Fruit fly (Drosophila melanogaster) whole organism, embryonic: ENCODE measurements around the gene Arl5.

Experiments used
- Bgb ChIP-seq: fragments of 200-800 bp; sonication (Bioruptor generic); IDR thresholded peaks from 2 replicates; pipeline ENCODE4 v1.3.6; 2022; ENCODE audit warnings: missing biosample characterization, missing genetic modification characterization; ENCODE audit not compliant: partially characterized antibody
- CG10431 ChIP-seq: fragments of 200-800 bp; sonication (Bioruptor generic); optimal IDR thresholded peaks from 3 replicates; lab custom pipeline; 2018; ENCODE audit warnings: missing biosample characterization, mild to moderate bottlenecking, missing genetic modification characterization
- CG11085 ChIP-seq: fragments of 200-800 bp; sonication (Bioruptor generic); IDR thresholded peaks from 2 replicates; pipeline ENCODE4 v1.3.6; 2022; ENCODE audit warnings: missing biosample characterization, missing genetic modification characterization
- CG11723 ChIP-seq: fragments of 200-800 bp; sonication (Bioruptor generic); optimal IDR thresholded peaks from 2 replicates; lab custom pipeline; 2017; ENCODE audit warnings: missing biosample characterization, mild to moderate bottlenecking, missing genetic modification characterization
- CG14710 ChIP-seq: fragments of 200-800 bp; sonication (Bioruptor generic); optimal IDR thresholded peaks from 3 replicates; lab custom pipeline; 2019; ENCODE audit warnings: missing biosample characterization, mild to moderate bottlenecking, missing genetic modification characterization, moderate library complexity
- CG15073 ChIP-seq: fragments of 200-800 bp; sonication (Bioruptor generic); optimal IDR thresholded peaks from 2 replicates; lab custom pipeline; 2016; ENCODE audit warnings: missing biosample characterization, missing genetic modification characterization
- CG1647 ChIP-seq: fragments of 200-800 bp; sonication (Bioruptor generic); optimal IDR thresholded peaks from 3 replicates; lab custom pipeline; 2016; ENCODE audit warnings: missing biosample characterization, missing genetic modification characterization
- CG17359 ChIP-seq: fragments of 200-800 bp; sonication (Bioruptor generic); optimal IDR thresholded peaks from 3 replicates; lab custom pipeline; 2018; ENCODE audit warnings: missing biosample characterization, mild to moderate bottlenecking, missing genetic modification characterization, moderate library complexity
- CG17385 ChIP-seq: fragments of 200-800 bp; sonication (Bioruptor generic); optimal IDR thresholded peaks from 3 replicates; lab custom pipeline; 2018; ENCODE audit warnings: missing biosample characterization, mild to moderate bottlenecking, missing genetic modification characterization
- CG17568 ChIP-seq: fragments of 200-800 bp; sonication (Bioruptor generic); optimal IDR thresholded peaks from 2 replicates; lab custom pipeline; 2018; ENCODE audit warnings: missing biosample characterization, mild to moderate bottlenecking, missing genetic modification characterization, moderate library complexity
- CG17829 ChIP-seq: fragments of 200-800 bp; optimal IDR thresholded peaks from 2 replicates; lab custom pipeline; 2019; ENCODE audit warnings: missing biosample characterization, mild to moderate bottlenecking, missing genetic modification characterization, moderate library complexity
- CG3065 ChIP-seq: fragments of 200-800 bp; sonication (Bioruptor generic); optimal IDR thresholded peaks from 2 replicates; lab custom pipeline; 2016; ENCODE audit warnings: missing biosample characterization, missing genetic modification characterization
- CG31388 ChIP-seq: fragments of 200-800 bp; sonication (Bioruptor generic); optimal IDR thresholded peaks from 2 replicates; lab custom pipeline; 2016; ENCODE audit warnings: missing biosample characterization, missing genetic modification characterization
- CG31441 ChIP-seq: fragments of 200-800 bp; sonication (Bioruptor generic); IDR thresholded peaks from 2 replicates; pipeline ENCODE4 v1.3.6; 2022; ENCODE audit warnings: missing biosample characterization, missing genetic modification characterization
- CG3847 ChIP-seq: fragments of 200-800 bp; sonication (Bioruptor generic); IDR thresholded peaks from 2 replicates; pipeline ENCODE4 v1.3.6; 2022; ENCODE audit warnings: missing biosample characterization, missing genetic modification characterization
- CG4730 ChIP-seq: fragments of 200-800 bp; sonication (Bioruptor generic); IDR thresholded peaks from 2 replicates; pipeline ENCODE4 v1.3.6; 2022; ENCODE audit warnings: missing biosample characterization, missing genetic modification characterization
- CG7271 ChIP-seq: fragments of 200-800 bp; sonication (Bioruptor generic); optimal IDR thresholded peaks from 2 replicates; lab custom pipeline; 2018; ENCODE audit warnings: missing biosample characterization, mild to moderate bottlenecking, missing genetic modification characterization, moderate library complexity
- CG7928 ChIP-seq: fragments of 200-800 bp; sonication (Bioruptor generic); optimal IDR thresholded peaks from 2 replicates; lab custom pipeline; 2017; ENCODE audit warnings: missing biosample characterization, mild to moderate bottlenecking, missing genetic modification characterization
- CG7987 ChIP-seq: fragments of 200-800 bp; sonication (Bioruptor generic); optimal IDR thresholded peaks from 2 replicates; lab custom pipeline; 2018; ENCODE audit warnings: missing biosample characterization, mild to moderate bottlenecking, missing genetic modification characterization, moderate library complexity
- CG8924 ChIP-seq: fragments of 200-800 bp; optimal IDR thresholded peaks from 3 replicates; lab custom pipeline; 2019; ENCODE audit warnings: missing biosample characterization, mild to moderate bottlenecking, missing genetic modification characterization, moderate library complexity
- CG9817 ChIP-seq: fragments of 200-800 bp; sonication (Bioruptor generic); optimal IDR thresholded peaks from 2 replicates; lab custom pipeline; 2018; ENCODE audit warnings: missing biosample characterization, mild to moderate bottlenecking, missing genetic modification characterization, moderate library complexity
- E2f1 ChIP-seq: fragments of 200-800 bp; sonication (Bioruptor generic); IDR thresholded peaks from 2 replicates; pipeline ENCODE4 v1.3.6; 2022; ENCODE audit warnings: missing biosample characterization, missing genetic modification characterization
- GATAe ChIP-seq: fragments of 200-800 bp; sonication (Bioruptor generic); conservative IDR thresholded peaks from 2 replicates; pipeline ENCODE4 v1.3.6; 2022; ENCODE audit warnings: missing biosample characterization, missing genetic modification characterization
- Kr ChIP-seq: fragments of 200-800 bp; sonication (Bioruptor generic); optimal IDR thresholded peaks from 2 replicates; lab custom pipeline; 2017; ENCODE audit warnings: missing biosample characterization, mild to moderate bottlenecking, missing genetic modification characterization
- Max ChIP-seq: fragments of 200-800 bp; sonication (Bioruptor generic); optimal IDR thresholded peaks from 2 replicates; lab custom pipeline; 2016; ENCODE audit warnings: missing biosample characterization, mild to moderate bottlenecking, missing genetic modification characterization
- Ravus ChIP-seq: fragments of 200-800 bp; sonication (Bioruptor generic); IDR thresholded peaks from 2 replicates; pipeline ENCODE4 v1.3.6; 2022; ENCODE audit warnings: missing biosample characterization, missing genetic modification characterization
- Sry-δ ChIP-seq: fragments of 200-800 bp; sonication (Bioruptor generic); optimal IDR thresholded peaks from 2 replicates; lab custom pipeline; 2016; ENCODE audit warnings: missing biosample characterization, missing genetic modification characterization
- Vsx1 ChIP-seq: fragments of 200-800 bp; sonication (Bioruptor generic); optimal IDR thresholded peaks from 2 replicates; lab custom pipeline; 2017; ENCODE audit warnings: missing biosample characterization, mild to moderate bottlenecking, missing genetic modification characterization, missing genetic modification reagents
- Xrp1 ChIP-seq: fragments of 200-800 bp; sonication (Bioruptor generic); IDR thresholded peaks from 2 replicates; pipeline ENCODE4 v1.3.6; 2022; ENCODE audit warnings: missing biosample characterization, missing genetic modification characterization
- ac ChIP-seq: fragments of 200-800 bp; sonication (Bioruptor generic); optimal IDR thresholded peaks from 3 replicates; lab custom pipeline; 2017; ENCODE audit warnings: missing biosample characterization, mild to moderate bottlenecking, missing genetic modification characterization
- amos ChIP-seq: fragments of 200-800 bp; sonication (Bioruptor generic); IDR thresholded peaks from 2 replicates; pipeline ENCODE4 v1.3.6; 2022; ENCODE audit warnings: missing biosample characterization, missing genetic modification characterization; ENCODE audit not compliant: partially characterized antibody
- ash1 ChIP-seq: fragments of 200-800 bp; sonication (Bioruptor generic); optimal IDR thresholded peaks from 2 replicates; lab custom pipeline; 2018; ENCODE audit warnings: missing biosample characterization, mild to moderate bottlenecking, missing genetic modification characterization
- br ChIP-seq: fragments of >200 bp; optimal IDR thresholded peaks from 2 replicates; lab custom pipeline; 2017
- chif ChIP-seq, 2 experiments: fragments of 200-800 bp; sonication (Bioruptor generic); optimal IDR thresholded peaks; 3 replicates each; lab custom pipeline; 2016; ENCODE audit warnings: missing biosample characterization in 2 of 2, missing genetic modification characterization in 2 of 2
- emc ChIP-seq: fragments of 200-800 bp; sonication (Bioruptor generic); optimal IDR thresholded peaks from 2 replicates; lab custom pipeline; 2016; ENCODE audit warnings: missing biosample characterization, missing genetic modification characterization
- fu2 ChIP-seq: fragments of 200-800 bp; sonication (Bioruptor generic); optimal IDR thresholded peaks from 2 replicates; lab custom pipeline; 2016; ENCODE audit warnings: missing biosample characterization, missing genetic modification characterization
- gsb-n ChIP-seq: fragments of 200-800 bp; sonication (Bioruptor generic); optimal IDR thresholded peaks from 3 replicates; lab custom pipeline; 2018; ENCODE audit warnings: missing biosample characterization, mild to moderate bottlenecking, missing genetic modification characterization
- her ChIP-seq: fragments of 200-800 bp; sonication (Bioruptor generic); optimal IDR thresholded peaks from 2 replicates; lab custom pipeline; 2016; ENCODE audit warnings: missing biosample characterization, missing genetic modification characterization
- hkb ChIP-seq, 2 experiments: fragments of 200-800 bp in 1 of 2; fragments of >200 bp in 1 of 2; sonication (Bioruptor generic) in 1 of 2; IDR thresholded peaks in 1 of 2; optimal IDR thresholded peaks in 1 of 2; 2 replicates each; pipeline versions ENCODE4 v1.3.6 to Lab custom; 2017 to 2022; ENCODE audit warnings: missing biosample characterization in 1 of 2, missing genetic modification characterization in 1 of 2
- jigr1 ChIP-seq: fragments of 200-800 bp; sonication (Bioruptor generic); IDR thresholded peaks from 3 replicates; pipeline ENCODE4 v1.3.6; 2022; ENCODE audit warnings: missing biosample characterization, missing genetic modification characterization
- klu ChIP-seq: fragments of 200-800 bp; sonication (Bioruptor generic); IDR thresholded peaks from 2 replicates; pipeline ENCODE4 v1.3.6; 2022; ENCODE audit warnings: missing biosample characterization, missing genetic modification characterization
- lola ChIP-seq, 3 experiments: fragments of >200 bp in 2 of 3; fragments of 200-800 bp in 1 of 3; sonication (Bioruptor generic) in 1 of 3; optimal IDR thresholded peaks; 2 replicates each; lab custom pipeline; 2017 to 2019; ENCODE audit warnings: missing biosample characterization in 3 of 3, missing genetic modification characterization in 3 of 3, mild to moderate bottlenecking in 1 of 3, moderate library complexity in 1 of 3
- nom ChIP-seq: fragments of 200-800 bp; sonication (Bioruptor generic); optimal IDR thresholded peaks from 2 replicates; lab custom pipeline; 2017; ENCODE audit warnings: missing biosample characterization, missing genetic modification characterization, mild to moderate bottlenecking, moderate library complexity, missing genetic modification reagents
- odd ChIP-seq: fragments of 200-800 bp; sonication (Bioruptor generic); optimal IDR thresholded peaks from 2 replicates; lab custom pipeline; 2017; ENCODE audit warnings: missing biosample characterization, mild to moderate bottlenecking, missing genetic modification characterization
- onecut ChIP-seq: fragments of 200-800 bp; sonication (Bioruptor generic); IDR thresholded peaks from 2 replicates; pipeline ENCODE4 v1.3.6; 2022; ENCODE audit warnings: missing biosample characterization, missing genetic modification characterization
- repo ChIP-seq: fragments of 200-800 bp; sonication (Bioruptor generic); optimal IDR thresholded peaks from 2 replicates; lab custom pipeline; 2016; ENCODE audit warnings: missing biosample characterization, missing genetic modification characterization
- rib ChIP-seq: fragments of 200-800 bp; sonication (Bioruptor generic); IDR thresholded peaks from 2 replicates; pipeline ENCODE4 v1.3.6; 2022; ENCODE audit warnings: missing biosample characterization, missing genetic modification characterization
- tin ChIP-seq: fragments of 200-800 bp; sonication (Bioruptor generic); optimal IDR thresholded peaks from 3 replicates; lab custom pipeline; 2016; ENCODE audit warnings: missing biosample characterization, missing genetic modification characterization
- tna ChIP-seq: fragments of 200-800 bp; sonication (Bioruptor generic); IDR thresholded peaks from 2 replicates; pipeline ENCODE4 v1.3.6; 2022; ENCODE audit warnings: missing biosample characterization, missing genetic modification characterization; ENCODE audit not compliant: partially characterized antibody
- zen2 ChIP-seq: fragments of 200-800 bp; sonication (Bioruptor generic); IDR thresholded peaks from 3 replicates; pipeline ENCODE4 v1.3.6; 2022; ENCODE audit warnings: missing biosample characterization, missing genetic modification characterization; ENCODE audit not compliant: partially characterized antibody
- zf30C ChIP-seq: fragments of 200-800 bp; sonication (Bioruptor generic); optimal IDR thresholded peaks from 3 replicates; lab custom pipeline; 2018; ENCODE audit warnings: missing biosample characterization, mild to moderate bottlenecking, missing genetic modification characterization
- zfh1 ChIP-seq: fragments of 200-800 bp; sonication (Bioruptor generic); IDR thresholded peaks from 3 replicates; pipeline ENCODE4 v1.3.6; 2022; ENCODE audit warnings: missing biosample characterization, missing genetic modification characterization

Gene Arl5

DNA sequence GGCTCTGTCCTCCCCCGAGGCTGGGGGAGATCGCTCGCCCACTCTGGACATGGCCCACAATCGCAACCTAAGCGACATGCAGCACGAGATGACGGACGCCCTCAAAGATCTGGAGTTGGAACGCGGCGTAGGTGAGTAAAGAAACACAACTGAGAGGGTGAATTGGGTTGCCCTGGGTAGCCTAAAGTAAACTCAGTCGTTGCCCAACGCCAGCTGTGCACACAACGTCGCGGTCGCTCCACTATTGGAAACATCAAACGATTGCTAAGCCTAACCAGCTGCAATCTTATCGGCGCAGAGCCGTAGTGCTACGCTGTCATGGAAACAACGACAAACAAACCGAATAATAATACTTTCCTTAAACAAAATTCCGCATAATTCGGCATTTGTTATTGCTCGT, 47.7 kb upstream of the Arl5 start (continued):
- TF ChIP-seq CG8924 (tag; lab: Kevin White, UChicago) (no peak), her (GFP tag; lab: Kevin White, UChicago) (no peak), CG3065 (GFP tag; lab: Kevin White, UChicago) (no peak), CG17385 (no peak), zen2 (GFP tag; lab: Robert Waterston, UW) (no peak), Max (no peak), chif (GFP tag; optimal IDR thresholded peaks at IDR 0.05; lab: Kevin White, UChicago) (no peak), CG1647 (GFP tag; lab: Kevin White, UChicago) (no peak), fu2 (no peak), GATAe (GFP tag; lab: Robert Waterston, UW) (no peak), Bgb (GFP tag; lab: Robert Waterston, UW) (no peak), repo (GFP tag; lab: Kevin White, UChicago) (no peak), CG9817 (tag; lab: Kevin White, UChicago) (no peak), CG31441 (GFP tag; lab: Robert Waterston, UW) (no peak), zfh1 (GFP tag; lab: Robert Waterston, UW) (no peak), CG11085 (GFP tag; lab: Robert Waterston, UW) (no peak), CG17568 (GFP tag; lab: Kevin White, UChicago) (no peak), CG17359 (tag; lab: Kevin White, UChicago) (no peak), br (lab: Kevin White, UChicago) (no peak), amos (GFP tag; lab: Robert Waterston, UW) (no peak), CG14710 (no peak), emc (GFP tag; lab: Kevin White, UChicago) (no peak), CG7271 (tag; lab: Kevin White, UChicago) (no peak), Ravus (GFP tag; lab: Robert Waterston, UW) (no peak), zf30C (GFP tag; lab: Kevin White, UChicago) (no peak), CG31388 (GFP tag; lab: Kevin White, UChicago) (no peak), onecut (GFP tag; lab: Robert Waterston, UW) (peak; percentile 40), CG15073 (GFP tag; lab: Kevin White, UChicago) (no peak), ac (GFP tag; lab: Kevin White, UChicago) (peak; percentile 20), tin (GFP tag; lab: Kevin White, UChicago) (no peak), CG7928 (GFP tag; lab: Kevin White, UChicago) (no peak), Xrp1 (GFP tag; lab: Robert Waterston, UW) (peak; percentile 58), CG17829 (no peak), CG7987 (GFP tag; lab: Kevin White, UChicago) (peak; percentile 1), klu (GFP tag; lab: Robert Waterston, UW) (no peak), odd (GFP tag; lab: Kevin White, UChicago) (no peak), tna (GFP tag; lab: Robert Waterston, UW) (no peak), gsb-n (tag; lab: Kevin White, UChicago) (no peak), jigr1 (GFP tag; lab: Robert Waterston, UW) (no peak), Sry-δ (GFP tag; lab: Kevin White, UChicago) (no peak), E2f1 (peak; percentile 17; the same call in 1 of the 2 replicates), Kr (GFP tag; lab: Kevin White, UChicago) (no peak), CG4730 (GFP tag; lab: Robert Waterston, UW) (no peak), Vsx1 (GFP tag; lab: Kevin White, UChicago) (no peak), ash1 (GFP tag; lab: Kevin White, UChicago) (no peak), lola (GFP tag; optimal IDR thresholded peaks at IDR 0.05; lab: Kevin White, UChicago) (no peak), CG11723 (GFP tag; lab: Kevin White, UChicago) (no peak), CG10431 (GFP tag; lab: Kevin White, UChicago) (no peak), hkb (optimal IDR thresholded peaks at IDR 0.05; lab: Kevin White, UChicago) (no peak), hkb (GFP tag; IDR thresholded peaks at IDR 0.05; lab: Robert Waterston, UW) (peak; percentile 75), rib (GFP tag; lab: Robert Waterston, UW) (no peak), CG3847 (GFP tag; lab: Robert Waterston, UW) (no peak), nom (no peak)
